Fruit fly (Drosophila melanogaster) S2 (cell line): ENCODE results near the gene aph-1.

ENCODE experiments used
- CG8478 ChIP-seq: fragments of >200 bp; optimal IDR thresholded peaks from 2 replicates; lab custom pipeline; 2018
- CTCF ChIP-seq, 2 experiments: fragments of >200 bp; optimal IDR thresholded peaks; 2 replicates each; lab custom pipeline; 2018

DNA sequence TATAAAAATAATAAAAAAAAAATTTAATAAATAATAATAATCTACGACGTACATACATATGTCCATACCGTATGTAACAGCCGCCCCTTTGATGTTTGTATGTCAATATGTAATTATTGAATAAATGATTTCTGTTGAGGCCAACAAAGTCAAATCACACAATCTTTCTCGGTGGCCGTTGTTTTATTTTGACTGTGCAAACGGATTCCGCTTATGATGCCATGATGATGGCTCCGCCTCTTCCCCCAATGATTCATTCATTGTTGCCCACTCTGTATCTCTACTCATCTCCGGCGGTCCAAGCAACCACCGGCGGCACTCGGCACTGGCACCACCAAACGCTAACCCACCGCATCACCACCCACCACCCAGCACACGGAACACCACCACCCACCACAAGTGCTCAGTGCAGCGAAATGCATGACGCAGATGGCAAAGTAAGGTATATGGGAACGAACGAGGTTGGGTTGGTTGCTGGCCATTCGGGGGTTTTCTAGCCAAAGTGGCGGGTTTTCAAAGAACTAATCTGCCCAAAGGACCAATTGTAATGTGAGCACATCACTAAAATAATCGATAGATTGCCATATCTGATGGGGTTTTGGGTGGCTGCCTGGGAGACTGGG is 16.8 kb upstream of the aph-1 start:
- no peak for TF ChIP-seq CG8478 (lab: Kevin White, UChicago)
- no peak for TF ChIP-seq CTCF (optimal IDR thresholded peaks at IDR 0.05; lab: Kevin White, UChicago)
